Worm (Caenorhabditis elegans) whole organism, midembryonic: Measurements from ENCODE around the gene npr-37.

ENCODE experiments used
- T22C8.4 ChIP-seq: fragments of 200-800 bp; sonication (Bioruptor generic); IDR thresholded peaks from 2 replicates; pipeline ENCODE4 v1.3.6; 2022; ENCODE audit warnings: missing genetic modification characterization, missing compliant biosample characterization
- cog-1 ChIP-seq: sonication (generic microtip); optimal IDR thresholded peaks from 2 replicates; lab custom pipeline; 2016; ENCODE audit warnings: missing genetic modification characterization, missing compliant biosample characterization
- flt-1 ChIP-seq: fragments of 200-800 bp; sonication (Bioruptor generic); IDR thresholded peaks from 2 replicates; pipeline ENCODE4 v1.3.6; 2022; ENCODE audit warnings: missing genetic modification characterization, missing compliant biosample characterization
- klf-2 ChIP-seq: fragments of 200-800 bp; sonication (Bioruptor generic); conservative IDR thresholded peaks from 2 replicates; pipeline ENCODE4 v1.3.6; 2022; ENCODE audit warnings: missing genetic modification reagents, missing genetic modification characterization, missing compliant biosample characterization
- med-1 ChIP-seq: sonication (generic microtip); optimal IDR thresholded peaks from 2 replicates; lab custom pipeline; 2017; ENCODE audit warnings: missing genetic modification characterization, mild to moderate bottlenecking, missing compliant biosample characterization, antibody characterized with exemption, missing genetic modification reagents; ENCODE audit not compliant: insufficient read depth
- ref-1 ChIP-seq: fragments of 200-800 bp; sonication (Bioruptor generic); conservative IDR thresholded peaks from 2 replicates; pipeline ENCODE4 v1.3.6; 2022; ENCODE audit warnings: missing genetic modification reagents, missing genetic modification characterization, missing compliant biosample characterization
- tab-1 ChIP-seq: fragments of 200-800 bp; sonication (Bioruptor generic); IDR thresholded peaks from 2 replicates; pipeline ENCODE4 v1.3.6; 2022; ENCODE audit warnings: missing genetic modification characterization, missing compliant biosample characterization
- ztf-23 ChIP-seq: fragments of 200-800 bp; sonication (Bioruptor generic); IDR thresholded peaks from 2 replicates; pipeline ENCODE4 v1.3.6; 2022; ENCODE audit warnings: missing genetic modification reagents, missing genetic modification characterization, missing compliant biosample characterization
- ztf-29 ChIP-seq: fragments of 200-800 bp; sonication (Bioruptor generic); IDR thresholded peaks from 2 replicates; pipeline ENCODE4 v1.3.6; 2022; ENCODE audit warnings: missing genetic modification reagents, missing genetic modification characterization, missing compliant biosample characterization

ce11 chrIV:420686-421085 is 60.3 kb downstream of the npr-37 start:
- TF ChIP-seq ztf-23 (GFP tag; lab: Robert Waterston, UW) (no peak), ztf-29 (no peak), tab-1 (GFP tag; lab: Robert Waterston, UW) (no peak), flt-1 (GFP tag; lab: Robert Waterston, UW) (no peak), ref-1 (GFP tag; lab: Robert Waterston, UW) (no peak), klf-2 (GFP tag; lab: Robert Waterston, UW) (no peak), cog-1 (tag; lab: Kevin White, UChicago) (no peak), med-1 (GFP tag; lab: Kevin White, UChicago) (no peak), T22C8.4 (GFP tag; lab: Robert Waterston, UW) (no peak)
